Fruit fly (Drosophila melanogaster): ENCODE data around the gene His4r.

His4r gene

DNA sequence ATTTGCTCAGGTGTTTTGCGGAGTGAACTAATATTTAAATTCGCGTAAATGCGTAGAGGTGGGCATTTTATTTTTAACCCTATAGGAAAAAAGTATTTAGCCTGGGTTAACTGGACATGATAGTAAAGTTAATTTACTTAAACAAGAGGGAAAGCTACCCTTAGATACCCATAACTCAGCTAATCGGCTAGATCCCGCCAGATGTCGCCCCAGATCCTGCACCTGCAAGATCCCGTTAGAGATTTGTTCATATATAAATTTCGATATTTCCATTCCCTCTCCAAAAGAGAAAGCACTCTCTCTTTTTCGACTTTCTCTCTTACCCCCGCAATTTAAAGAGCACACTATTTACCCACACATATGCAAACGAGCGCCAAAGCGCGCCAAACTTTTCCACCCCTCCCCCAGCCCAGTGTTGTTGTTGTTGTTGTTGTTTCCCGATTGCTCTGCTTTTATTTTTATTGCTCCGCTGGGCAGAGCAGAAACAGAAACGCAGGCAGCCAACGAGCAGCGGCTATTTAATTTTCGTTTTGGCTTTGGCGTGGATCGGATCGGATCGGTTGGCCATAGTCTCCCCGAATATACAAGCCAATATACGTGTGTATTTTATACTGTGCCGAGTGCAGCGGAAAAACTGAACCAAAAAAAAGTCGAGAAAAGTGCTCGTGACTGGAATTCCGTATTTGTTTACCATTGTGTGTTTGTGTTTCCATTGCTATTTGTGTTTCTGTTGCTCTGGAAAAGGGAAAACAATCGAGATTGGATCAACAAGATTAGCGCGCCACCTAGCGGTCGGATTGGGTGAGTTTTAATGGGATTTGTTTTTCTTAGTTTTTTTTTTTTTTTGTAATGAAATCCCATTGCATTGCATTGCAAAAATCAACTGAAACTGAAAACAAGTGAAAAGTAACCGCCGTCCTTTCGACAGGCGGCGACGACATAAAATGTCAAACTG lies 48.6 kb upstream of the His4r start, which contains the start of gene stumps (continued):
- TF ChIP-seq CG17359 (tag; optimal IDR thresholded peaks at IDR 0.05): no peak
- no peak for TF ChIP-seq CG10274 (GFP tag; optimal IDR thresholded peaks at IDR 0.05)
- TF ChIP-seq Chrac-16 (GFP tag; optimal IDR thresholded peaks at IDR 0.05): no peak
- no peak for TF ChIP-seq wor (GFP tag; IDR thresholded peaks at IDR 0.05)
- no peak for TF ChIP-seq shn (GFP tag; optimal IDR thresholded peaks at IDR 0.05)
- TF ChIP-seq Hr3 (GFP tag; optimal IDR thresholded peaks at IDR 0.05): no peak
- TF ChIP-seq TFAM (GFP tag; optimal IDR thresholded peaks at IDR 0.05): no peak
- no peak for TF ChIP-seq fd3F (GFP tag; optimal IDR thresholded peaks at IDR 0.05)
- TF ChIP-seq CG34224 (GFP tag; IDR thresholded peaks at IDR 0.05; ENCODE audit: partially characterized antibody): no peak

dm6 chr3R:14577803-14578493 lies 47.6 kb upstream of the His4r start:
- TF ChIP-seq gcm (GFP tag; optimal IDR thresholded peaks at IDR 0.05) (peak; percentile 18), CG8388 (GFP tag; optimal IDR thresholded peaks at IDR 0.05) (peak; percentile 10), onecut (GFP tag; IDR thresholded peaks at IDR 0.05) (no peak), pros (GFP tag; optimal IDR thresholded peaks at IDR 0.05) (no peak), CG31441 (GFP tag; IDR thresholded peaks at IDR 0.05) (peak; percentile 46; the same call in 1 of the 2 replicates), CG10147 (GFP tag; optimal IDR thresholded peaks at IDR 0.05) (no peak), CG12104 (GFP tag; optimal IDR thresholded peaks at IDR 0.05) (no peak), Mad (GFP tag; optimal IDR thresholded peaks at IDR 0.05) (no peak), dpn (GFP tag; optimal IDR thresholded peaks at IDR 0.05) (peak in 1 of 2 experiments; percentile 3), chn (GFP tag; optimal IDR thresholded peaks at IDR 0.05) (no peak), CG6689 (GFP tag; IDR thresholded peaks at IDR 0.05) (peak; percentile 39; the same call in 1 of the 2 replicates), Aef1 (GFP tag; IDR thresholded peaks at IDR 0.05) (no peak), CG7786 (GFP tag; optimal IDR thresholded peaks at IDR 0.05) (no peak), ase (GFP tag; IDR thresholded peaks at IDR 0.05) (no peak), CG32772 (GFP tag; IDR thresholded peaks at IDR 0.05) (0 out of 2 replicates have a peak, but pooled peaks have one; percentile 27), CG4820 (GFP tag; optimal IDR thresholded peaks at IDR 0.05) (no peak), mld (GFP tag; IDR thresholded peaks at IDR 0.05; ENCODE audit: partially characterized antibody) (0 out of 3 replicates have a peak, but pooled peaks have one; percentile 34), pzg (GFP tag; optimal IDR thresholded peaks at IDR 0.05) (no peak), Lpt (GFP tag; optimal IDR thresholded peaks at IDR 0.05) (no peak), Blimp-1 (GFP tag; optimal IDR thresholded peaks at IDR 0.05) (peak; percentile 30), CG8281 (tag; optimal IDR thresholded peaks at IDR 0.05) (no peak), CG15601 (tag; optimal IDR thresholded peaks at IDR 0.05) (no peak), H15 (GFP tag; IDR thresholded peaks at IDR 0.05) (0 out of 3 replicates have a peak, but pooled peaks have one; percentile 9), CG11723 (GFP tag; optimal IDR thresholded peaks at IDR 0.05) (no peak), Eip74EF (GFP tag; optimal IDR thresholded peaks at IDR 0.05) (peak in 1 of 2 experiments; percentile 18), CG14441 (GFP tag; IDR thresholded peaks at IDR 0.05) (peak; percentile 29; the same call in 1 of the 2 replicates), Sry-δ (GFP tag; optimal IDR thresholded peaks at IDR 0.05) (no peak), CG6654 (GFP tag; optimal IDR thresholded peaks at IDR 0.05) (no peak), Fer1 (GFP tag; optimal IDR thresholded peaks at IDR 0.05) (no peak), bigmax (GFP tag; optimal IDR thresholded peaks at IDR 0.05) (no peak), CG6791 (GFP tag; IDR thresholded peaks at IDR 0.05; ENCODE audit: partially characterized antibody) (no peak), CG11504 (tag; optimal IDR thresholded peaks at IDR 0.05) (peak; percentile 45), inv (GFP tag; IDR thresholded peaks at IDR 0.05; ENCODE audit: partially characterized antibody) (no peak), MBD-R2 (GFP tag; IDR thresholded peaks at IDR 0.05) (no peak), dysf (GFP tag; IDR thresholded peaks at IDR 0.05) (0 out of 3 replicates have a peak, but pooled peaks have one; percentile 31), fd96Cb (tag; optimal IDR thresholded peaks at IDR 0.05) (peak; percentile 30)
